Fruit fly (Drosophila melanogaster) S2 (cell line): ENCODE data around the gene lcs.

Experiments
- CG8478 ChIP-seq: fragments of >200 bp; optimal IDR thresholded peaks from 2 replicates; lab custom pipeline; 2018
- CTCF ChIP-seq, 2 experiments: fragments of >200 bp; optimal IDR thresholded peaks; 2 replicates each; lab custom pipeline; 2018

DNA sequence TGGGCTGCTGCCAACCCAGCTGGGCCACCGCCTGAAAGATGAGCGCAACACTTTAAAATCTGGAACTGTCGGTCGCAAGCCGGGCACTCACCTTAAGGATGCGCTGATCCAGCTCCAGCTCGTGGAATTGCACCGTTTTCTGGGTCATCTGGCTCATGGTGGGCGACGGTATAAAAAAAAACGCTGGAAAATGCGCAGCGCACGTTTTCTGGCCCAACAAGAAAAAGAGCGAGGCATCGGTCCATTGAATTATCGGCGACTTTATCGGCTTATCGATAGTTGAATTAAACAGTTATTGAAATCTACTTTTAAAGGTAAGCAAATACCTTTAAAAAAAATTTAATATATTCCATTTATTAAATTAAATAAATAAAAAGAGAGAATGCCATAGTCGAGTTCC, 9.4 kb downstream of the lcs start, which contains the start of gene Ddx56:
- TF ChIP-seq CG8478 (lab: Kevin White, UChicago) (no peak), CTCF (optimal IDR thresholded peaks at IDR 0.05; lab: Kevin White, UChicago) (no peak)
